Fruit fly (Drosophila melanogaster) whole organism, embryonic: ENCODE results near the gene CG15449.

Experiments used
- Atf-2 ChIP-seq: fragments of 200-800 bp; sonication (Bioruptor generic); optimal IDR thresholded peaks from 2 replicates; lab custom pipeline; 2016; ENCODE audit warnings: missing biosample characterization, missing genetic modification characterization
- Atf6 ChIP-seq: fragments of 200-800 bp; sonication (Bioruptor generic); IDR thresholded peaks from 2 replicates; pipeline ENCODE4 v1.3.6; 2022; ENCODE audit warnings: missing biosample characterization, missing genetic modification characterization
- CG10321 ChIP-seq: fragments of 200-800 bp; sonication (Bioruptor generic); IDR thresholded peaks from 2 replicates; pipeline ENCODE4 v1.3.6; 2022; ENCODE audit warnings: missing biosample characterization, missing genetic modification characterization
- CG10654 ChIP-seq: fragments of 200-800 bp; sonication (Bioruptor generic); optimal IDR thresholded peaks from 2 replicates; lab custom pipeline; 2016; ENCODE audit warnings: missing biosample characterization, missing genetic modification characterization
- CG10979 ChIP-seq: fragments of 200-800 bp; sonication (Bioruptor generic); optimal IDR thresholded peaks from 2 replicates; lab custom pipeline; 2018; ENCODE audit warnings: missing biosample characterization, mild to moderate bottlenecking, missing genetic modification characterization, moderate library complexity
- CG11456 ChIP-seq: fragments of 200-800 bp; sonication (Bioruptor generic); IDR thresholded peaks from 3 replicates; pipeline ENCODE4 v1.3.6; 2022; ENCODE audit warnings: missing biosample characterization, missing genetic modification characterization
- CG11560 ChIP-seq: fragments of 200-800 bp; sonication (Bioruptor generic); IDR thresholded peaks from 3 replicates; pipeline ENCODE4 v1.3.6; 2022; ENCODE audit warnings: missing biosample characterization, missing genetic modification characterization
- CG12391 ChIP-seq: fragments of 200-800 bp; sonication (Bioruptor generic); optimal IDR thresholded peaks from 3 replicates; lab custom pipeline; 2018; ENCODE audit warnings: missing biosample characterization, mild to moderate bottlenecking, missing genetic modification characterization, moderate library complexity
- CG12744 ChIP-seq: fragments of 200-800 bp; sonication (Bioruptor generic); optimal IDR thresholded peaks from 2 replicates; lab custom pipeline; 2016; ENCODE audit warnings: missing biosample characterization, missing genetic modification characterization
- CG12769 ChIP-seq: fragments of 200-800 bp; sonication (Bioruptor generic); optimal IDR thresholded peaks from 2 replicates; lab custom pipeline; 2019; ENCODE audit warnings: missing biosample characterization, mild to moderate bottlenecking, missing genetic modification characterization, moderate library complexity
- CG13624 ChIP-seq: fragments of 200-800 bp; sonication (Bioruptor generic); optimal IDR thresholded peaks from 2 replicates; lab custom pipeline; 2016; ENCODE audit warnings: missing biosample characterization, missing genetic modification characterization
- CG13775 ChIP-seq: fragments of 200-800 bp; sonication (Bioruptor generic); optimal IDR thresholded peaks from 3 replicates; lab custom pipeline; 2017; ENCODE audit warnings: missing biosample characterization, mild to moderate bottlenecking, missing genetic modification characterization
- CG15514 ChIP-seq: fragments of 200-800 bp; sonication (Bioruptor generic); optimal IDR thresholded peaks from 3 replicates; lab custom pipeline; 2017; ENCODE audit warnings: missing biosample characterization, missing genetic modification characterization, mild to moderate bottlenecking, moderate library complexity, missing genetic modification reagents
- CG1603 ChIP-seq: fragments of 200-800 bp; sonication (Bioruptor generic); optimal IDR thresholded peaks from 2 replicates; lab custom pipeline; 2019; ENCODE audit warnings: missing biosample characterization, mild to moderate bottlenecking, missing genetic modification characterization, moderate library complexity
- CG17186 ChIP-seq: fragments of 200-800 bp; sonication (Bioruptor generic); optimal IDR thresholded peaks from 3 replicates; lab custom pipeline; 2017; ENCODE audit warnings: missing biosample characterization, missing genetic modification reagents, missing genetic modification characterization
- CG17361 ChIP-seq: fragments of 200-800 bp; sonication (Bioruptor generic); IDR thresholded peaks from 3 replicates; pipeline ENCODE4 v1.3.6; 2022; ENCODE audit warnings: missing biosample characterization, missing genetic modification characterization
- CG2116 ChIP-seq: fragments of 200-800 bp; sonication (Bioruptor generic); optimal IDR thresholded peaks from 3 replicates; lab custom pipeline; 2018; ENCODE audit warnings: missing biosample characterization, mild to moderate bottlenecking, missing genetic modification characterization
- CG3281 ChIP-seq: fragments of 200-800 bp; sonication (Bioruptor generic); optimal IDR thresholded peaks from 3 replicates; lab custom pipeline; 2017; ENCODE audit warnings: missing biosample characterization, mild to moderate bottlenecking, missing genetic modification characterization
- CG4707 ChIP-seq: fragments of 200-800 bp; sonication (Bioruptor generic); optimal IDR thresholded peaks from 2 replicates; lab custom pipeline; 2018; ENCODE audit warnings: missing biosample characterization, mild to moderate bottlenecking, missing genetic modification characterization, moderate library complexity
- CG4730 ChIP-seq: fragments of 200-800 bp; sonication (Bioruptor generic); IDR thresholded peaks from 2 replicates; pipeline ENCODE4 v1.3.6; 2022; ENCODE audit warnings: missing biosample characterization, missing genetic modification characterization
- CG4854 ChIP-seq: fragments of 200-800 bp; sonication (Bioruptor generic); optimal IDR thresholded peaks from 2 replicates; lab custom pipeline; 2016; ENCODE audit warnings: missing biosample characterization, missing genetic modification characterization, inconsistent platforms
- CG8924 ChIP-seq: fragments of 200-800 bp; optimal IDR thresholded peaks from 3 replicates; lab custom pipeline; 2019; ENCODE audit warnings: missing biosample characterization, mild to moderate bottlenecking, missing genetic modification characterization, moderate library complexity
- CTCF ChIP-seq: fragments of 200-800 bp; sonication (Bioruptor generic); optimal IDR thresholded peaks from 2 replicates; lab custom pipeline; 2017; ENCODE audit warnings: missing biosample characterization, mild to moderate bottlenecking, missing genetic modification characterization, moderate library complexity
- CoRest ChIP-seq: fragments of 200-800 bp; sonication (Bioruptor generic); optimal IDR thresholded peaks from 3 replicates; lab custom pipeline; 2018; ENCODE audit warnings: missing biosample characterization, mild to moderate bottlenecking, missing genetic modification characterization, moderate library complexity
- Dek ChIP-seq: fragments of 200-800 bp; sonication (Bioruptor generic); optimal IDR thresholded peaks from 3 replicates; lab custom pipeline; 2019; ENCODE audit warnings: missing biosample characterization, mild to moderate bottlenecking, missing genetic modification characterization, moderate library complexity
- Doc3 ChIP-seq: fragments of 200-800 bp; sonication (Bioruptor generic); IDR thresholded peaks from 3 replicates; pipeline ENCODE4 v1.3.6; 2022; ENCODE audit warnings: missing biosample characterization, missing genetic modification characterization; ENCODE audit not compliant: partially characterized antibody
- Jarid2 ChIP-seq: fragments of 200-800 bp; sonication (Bioruptor generic); optimal IDR thresholded peaks from 3 replicates; lab custom pipeline; 2017; ENCODE audit warnings: mild to moderate bottlenecking, missing biosample characterization, missing genetic modification reagents, missing genetic modification characterization
- Lpt ChIP-seq: fragments of >200 bp; optimal IDR thresholded peaks from 2 replicates; lab custom pipeline; 2018; ENCODE audit warnings: missing biosample characterization, missing genetic modification characterization
- NC2β ChIP-seq: fragments of 200-800 bp; sonication (Bioruptor generic); optimal IDR thresholded peaks from 2 replicates; lab custom pipeline; 2016; ENCODE audit warnings: missing biosample characterization, missing genetic modification characterization
- Rx ChIP-seq: fragments of 200-800 bp; sonication (Bioruptor generic); IDR thresholded peaks from 2 replicates; pipeline ENCODE4 v1.3.6; 2022; ENCODE audit warnings: missing biosample characterization, missing genetic modification characterization
- Sox102F ChIP-seq: fragments of 200-800 bp; sonication (Bioruptor generic); optimal IDR thresholded peaks from 2 replicates; lab custom pipeline; 2018; ENCODE audit warnings: missing biosample characterization, mild to moderate bottlenecking, missing genetic modification characterization, moderate library complexity
- abd-A ChIP-seq: fragments of 200-800 bp; sonication (Bioruptor generic); optimal IDR thresholded peaks from 3 replicates; lab custom pipeline; 2019; ENCODE audit warnings: missing biosample characterization, mild to moderate bottlenecking, missing genetic modification characterization, moderate library complexity
- amos ChIP-seq: fragments of 200-800 bp; sonication (Bioruptor generic); IDR thresholded peaks from 2 replicates; pipeline ENCODE4 v1.3.6; 2022; ENCODE audit warnings: missing biosample characterization, missing genetic modification characterization; ENCODE audit not compliant: partially characterized antibody
- ap ChIP-seq: fragments of 200-800 bp; sonication (Bioruptor generic); IDR thresholded peaks from 2 replicates; pipeline ENCODE4 v1.3.6; 2022; ENCODE audit warnings: missing biosample characterization, missing genetic modification characterization
- dati ChIP-seq: fragments of 200-800 bp; sonication (Bioruptor generic); IDR thresholded peaks from 2 replicates; pipeline ENCODE4 v1.3.6; 2022; ENCODE audit warnings: missing biosample characterization, missing genetic modification characterization
- dpn ChIP-seq, 2 experiments: fragments of 200-800 bp; sonication (Bioruptor generic); optimal IDR thresholded peaks; 3 replicates each; lab custom pipeline; 2016; ENCODE audit warnings: missing biosample characterization in 2 of 2, missing genetic modification characterization in 2 of 2
- fu2 ChIP-seq: fragments of 200-800 bp; sonication (Bioruptor generic); optimal IDR thresholded peaks from 2 replicates; lab custom pipeline; 2016; ENCODE audit warnings: missing biosample characterization, missing genetic modification characterization
- grn ChIP-seq: fragments of 200-800 bp; sonication (Bioruptor generic); optimal IDR thresholded peaks from 3 replicates; lab custom pipeline; 2017; ENCODE audit warnings: missing biosample characterization, missing genetic modification characterization
- hb ChIP-seq: fragments of 200-800 bp; sonication (Bioruptor generic); IDR thresholded peaks from 3 replicates; pipeline ENCODE4 v1.3.6; 2022; ENCODE audit warnings: missing biosample characterization, missing genetic modification characterization; ENCODE audit not compliant: partially characterized antibody
- jigr1 ChIP-seq: fragments of 200-800 bp; sonication (Bioruptor generic); IDR thresholded peaks from 3 replicates; pipeline ENCODE4 v1.3.6; 2022; ENCODE audit warnings: missing biosample characterization, missing genetic modification characterization
- nerfin-2 ChIP-seq: fragments of 200-800 bp; sonication (Bioruptor generic); IDR thresholded peaks from 2 replicates; pipeline ENCODE4 v1.3.6; 2022; ENCODE audit warnings: missing biosample characterization, missing genetic modification characterization; ENCODE audit not compliant: partially characterized antibody
- odd ChIP-seq: fragments of 200-800 bp; sonication (Bioruptor generic); optimal IDR thresholded peaks from 2 replicates; lab custom pipeline; 2017; ENCODE audit warnings: missing biosample characterization, mild to moderate bottlenecking, missing genetic modification characterization
- pum ChIP-seq: fragments of 200-800 bp; sonication (Bioruptor generic); optimal IDR thresholded peaks from 2 replicates; lab custom pipeline; 2016; ENCODE audit warnings: missing biosample characterization, missing genetic modification characterization
- pzg ChIP-seq: fragments of 200-800 bp; sonication (Bioruptor generic); optimal IDR thresholded peaks from 3 replicates; lab custom pipeline; 2018; ENCODE audit warnings: missing biosample characterization, mild to moderate bottlenecking, missing genetic modification characterization, moderate library complexity
- sc ChIP-seq, 3 experiments: fragments of >200 bp in 2 of 3; fragments of 200-800 bp in 1 of 3; sonication (Bioruptor generic) in 1 of 3; optimal IDR thresholded peaks; 2 replicates in 2 of 3; 3 replicates in 1 of 3; lab custom pipeline; 2017; ENCODE audit warnings: mild to moderate bottlenecking in 1 of 3, missing biosample characterization in 1 of 3, missing genetic modification characterization in 1 of 3, missing genetic modification reagents in 1 of 3
- seq ChIP-seq: fragments of 200-800 bp; sonication (Bioruptor generic); IDR thresholded peaks from 2 replicates; pipeline ENCODE4 v1.3.6; 2022; ENCODE audit warnings: missing biosample characterization, missing genetic modification characterization
- so ChIP-seq: fragments of 200-800 bp; sonication (Bioruptor generic); IDR thresholded peaks from 3 replicates; pipeline ENCODE4 v1.3.6; 2022; ENCODE audit warnings: missing biosample characterization, missing genetic modification characterization
- sob ChIP-seq: fragments of 200-800 bp; sonication (Bioruptor generic); IDR thresholded peaks from 2 replicates; pipeline ENCODE4 v1.3.6; 2022; ENCODE audit warnings: missing biosample characterization, missing genetic modification characterization
- twi ChIP-seq: fragments of 200-800 bp; optimal IDR thresholded peaks from 2 replicates; lab custom pipeline; 2019; ENCODE audit warnings: missing biosample characterization, mild to moderate bottlenecking, missing genetic modification characterization, moderate library complexity
- zf30C ChIP-seq: fragments of 200-800 bp; sonication (Bioruptor generic); optimal IDR thresholded peaks from 3 replicates; lab custom pipeline; 2018; ENCODE audit warnings: missing biosample characterization, mild to moderate bottlenecking, missing genetic modification characterization

CG15449 gene

DNA sequence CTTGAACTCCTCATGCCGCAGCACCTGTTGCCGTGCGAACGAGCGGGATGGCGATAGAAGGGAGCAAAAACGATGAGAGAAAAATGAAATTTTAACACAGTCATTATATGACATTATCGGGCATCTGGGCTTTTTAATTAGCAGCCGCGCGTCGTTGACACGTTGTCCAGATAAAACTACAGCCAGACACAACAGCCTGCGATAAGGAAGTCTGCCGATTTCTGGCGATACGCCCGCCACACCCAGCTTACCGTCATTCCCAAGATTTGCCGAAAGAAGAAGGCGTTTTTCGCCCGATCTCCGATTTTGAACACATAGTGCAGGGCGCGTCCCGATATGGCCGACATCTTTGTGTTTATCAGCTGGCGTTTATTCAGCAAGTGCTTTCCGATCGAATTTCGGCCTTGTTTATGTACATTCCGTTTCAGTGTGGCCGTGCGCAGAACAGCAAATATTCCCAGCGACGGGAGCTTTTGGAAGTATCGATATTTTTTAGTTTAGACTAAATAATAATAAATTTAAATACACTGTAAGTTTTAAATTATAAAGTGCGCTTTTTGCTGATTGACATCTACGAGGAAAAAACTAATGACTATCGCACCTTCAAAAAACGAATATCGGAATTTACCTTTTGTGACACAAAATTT is 12.4 kb downstream of the CG15449 start, which contains the start of gene CG1532 (continued):
- no peak for TF ChIP-seq CG13624 (GFP tag; lab: Kevin White, UChicago)
- TF ChIP-seq pzg (GFP tag; lab: Kevin White, UChicago): peak; percentile 50
- peak; percentile 76 for TF ChIP-seq Jarid2 (GFP tag; lab: Kevin White, UChicago)
- TF ChIP-seq sob: peak; percentile 35
- TF ChIP-seq Lpt (GFP tag; lab: Kevin White, UChicago): no peak
- TF ChIP-seq CoRest: peak; percentile 7
- TF ChIP-seq jigr1 (GFP tag; lab: Robert Waterston, UW): peak; percentile 43; the same call in 1 of the 3 replicates
- TF ChIP-seq CG4730 (GFP tag; lab: Robert Waterston, UW): no peak
- peak; percentile 38 for TF ChIP-seq CG2116 (GFP tag; lab: Kevin White, UChicago)
- peak; percentile 5 for TF ChIP-seq CG12391 (tag; lab: Kevin White, UChicago)
- TF ChIP-seq CG3281 (GFP tag; lab: Kevin White, UChicago): peak; percentile 10
- 0 out of 2 replicates have a peak, but pooled peaks have one; percentile 13 for TF ChIP-seq nerfin-2
- TF ChIP-seq Atf-2: no peak
- TF ChIP-seq CG15514 (GFP tag; lab: Kevin White, UChicago): peak; percentile 48
- no peak for TF ChIP-seq hb (GFP tag; lab: Robert Waterston, UW)
- no peak for TF ChIP-seq Sox102F (GFP tag; lab: Kevin White, UChicago)
- TF ChIP-seq fu2 (GFP tag; lab: Kevin White, UChicago): no peak
- TF ChIP-seq Dek (tag; lab: Kevin White, UChicago): no peak
- TF ChIP-seq CTCF (GFP tag; lab: Kevin White, UChicago): peak; percentile 1
- TF ChIP-seq seq (GFP tag; lab: Robert Waterston, UW): no peak
- TF ChIP-seq CG11560: no peak
- peak; percentile 80 for TF ChIP-seq grn (GFP tag; lab: Kevin White, UChicago)
- no peak for TF ChIP-seq pum
- 0 out of 3 replicates have a peak, but pooled peaks have one; percentile 8 for TF ChIP-seq CG11456 (GFP tag; lab: Robert Waterston, UW)
- peak; percentile 51; the same call in 1 of the 2 replicates for TF ChIP-seq amos (GFP tag; lab: Robert Waterston, UW)
- no peak for TF ChIP-seq dpn (GFP tag; optimal IDR thresholded peaks at IDR 0.05; lab: Kevin White, UChicago)
- no peak for TF ChIP-seq dati (GFP tag; lab: Robert Waterston, UW)
- TF ChIP-seq zf30C (GFP tag; lab: Kevin White, UChicago): peak; percentile 64
- no peak for TF ChIP-seq CG4707 (GFP tag; lab: Kevin White, UChicago)
- no peak for TF ChIP-seq CG8924 (tag; lab: Kevin White, UChicago)
- no peak for TF ChIP-seq ap (GFP tag; lab: Robert Waterston, UW)
- TF ChIP-seq Doc3 (GFP tag; lab: Robert Waterston, UW): peak; percentile 56; the same call in 1 of the 3 replicates
- no peak for TF ChIP-seq odd (GFP tag; lab: Kevin White, UChicago)
- TF ChIP-seq CG12744 (GFP tag; lab: Kevin White, UChicago): no peak
- no peak for TF ChIP-seq CG17361 (GFP tag; lab: Robert Waterston, UW)
- TF ChIP-seq CG12769 (tag; lab: Kevin White, UChicago): peak; percentile 29
- no peak for TF ChIP-seq Rx (GFP tag; lab: Robert Waterston, UW)
- no peak for TF ChIP-seq abd-A (tag; lab: Kevin White, UChicago)
- TF ChIP-seq CG4854 (GFP tag; lab: Kevin White, UChicago): no peak
- TF ChIP-seq so (GFP tag; lab: Robert Waterston, UW): 0 out of 3 replicates have a peak, but pooled peaks have one; percentile 15
- TF ChIP-seq NC2β (GFP tag; lab: Kevin White, UChicago): no peak
- TF ChIP-seq CG13775 (GFP tag; lab: Kevin White, UChicago): no peak
- TF ChIP-seq CG17186: no peak
- TF ChIP-seq CG10321 (GFP tag; lab: Robert Waterston, UW): no peak
- no peak for TF ChIP-seq Atf6
- TF ChIP-seq CG10979 (tag; lab: Kevin White, UChicago): no peak
- TF ChIP-seq twi (tag; lab: Kevin White, UChicago): no peak
- TF ChIP-seq sc (optimal IDR thresholded peaks at IDR 0.05; lab: Kevin White, UChicago): no peak
- no peak for TF ChIP-seq sc (GFP tag; optimal IDR thresholded peaks at IDR 0.05; lab: Kevin White, UChicago)
- TF ChIP-seq CG10654 (GFP tag; lab: Kevin White, UChicago): no peak
- no peak for TF ChIP-seq CG1603
